Worm (Caenorhabditis elegans) whole organism, L1 larva: Measurements from ENCODE around the gene C31E10.5.

Experiments used
- C16A3.4 ChIP-seq: fragments of 150-350 bp; optimal IDR thresholded peaks from 2 replicates; lab custom pipeline; 2014; ENCODE audit warnings: missing biosample characterization, missing genetic modification characterization
- C34B4.2 ChIP-seq: sonication (generic microtip); optimal IDR thresholded peaks from 2 replicates; lab custom pipeline; 2017; ENCODE audit warnings: mild to moderate bottlenecking, missing genetic modification characterization, missing compliant biosample characterization
- Y116A8C.19 ChIP-seq: sonication (generic microtip); optimal IDR thresholded peaks from 2 replicates; lab custom pipeline; 2016; ENCODE audit warnings: missing compliant biosample characterization, missing genetic modification characterization, borderline replicate concordance
- ama-1 ChIP-seq: fragments of 150-350 bp; optimal IDR thresholded peaks from 2 replicates; lab custom pipeline; 2014
- blmp-1 ChIP-seq: fragments of 150-350 bp; optimal IDR thresholded peaks from 2 replicates; lab custom pipeline; 2014; ENCODE audit warnings: missing biosample characterization, missing genetic modification characterization
- ceh-90 ChIP-seq: sonication (generic microtip); optimal IDR thresholded peaks from 2 replicates; lab custom pipeline; 2016; ENCODE audit warnings: missing genetic modification characterization, missing compliant biosample characterization
- ces-1 ChIP-seq: fragments of 150-350 bp; optimal IDR thresholded peaks from 2 replicates; lab custom pipeline; 2014; ENCODE audit warnings: missing biosample characterization, missing genetic modification reagents, missing genetic modification characterization
- efl-1 ChIP-seq, 4 experiments: fragments of 150-350 bp; optimal IDR thresholded peaks in 3 of 4; peaks in 1 of 4; 1 replicate in 1 of 4; 2 replicates in 3 of 4; lab custom pipeline; 2014; ENCODE audit warnings: missing biosample characterization in 2 of 4, missing genetic modification characterization in 2 of 4, missing genetic modification reagents in 2 of 4
- egl-27 ChIP-seq, 2 experiments: fragments of 150-350 bp in 1 of 2; sonication (generic microtip); optimal IDR thresholded peaks; 3 replicates each; lab custom pipeline; 2017 to 2018; ENCODE audit warnings: missing biosample characterization in 2 of 2, missing genetic modification characterization in 2 of 2, missing genetic modification reagents in 2 of 2
- elt-2 ChIP-seq: sonication (generic microtip); optimal IDR thresholded peaks from 2 replicates; lab custom pipeline; 2016; ENCODE audit warnings: missing genetic modification characterization, mild to moderate bottlenecking, inconsistent platforms, missing compliant biosample characterization, missing genetic modification reagents
- elt-3 ChIP-seq, 6 experiments: fragments of 150-350 bp in 1 of 6; sonication (generic microtip); optimal IDR thresholded peaks; 2 replicates each; lab custom pipeline; 2017 to 2018; ENCODE audit warnings: missing biosample characterization in 6 of 6, missing genetic modification characterization in 6 of 6, inconsistent platforms in 1 of 6
- ets-5 ChIP-seq: fragments of 200-800 bp; sonication (Bioruptor generic); IDR thresholded peaks from 2 replicates; pipeline ENCODE4 v1.3.6; 2022; ENCODE audit warnings: missing genetic modification characterization, missing compliant biosample characterization
- hlh-17 ChIP-seq: fragments of 200-800 bp; sonication (Bioruptor generic); optimal IDR thresholded peaks from 2 replicates; lab custom pipeline; 2018; ENCODE audit warnings: missing genetic modification characterization, mild to moderate bottlenecking, missing compliant biosample characterization, moderate library complexity, borderline replicate concordance
- hlh-4 ChIP-seq: sonication (generic microtip); optimal IDR thresholded peaks from 2 replicates; lab custom pipeline; 2016; ENCODE audit warnings: mild to moderate bottlenecking, missing genetic modification characterization, missing compliant biosample characterization
- hpl-2 ChIP-seq: fragments of 150-350 bp; optimal IDR thresholded peaks from 2 replicates; lab custom pipeline; 2014; ENCODE audit warnings: missing biosample characterization, missing genetic modification reagents, missing genetic modification characterization
- irx-1 ChIP-seq: sonication (generic microtip); optimal IDR thresholded peaks from 2 replicates; lab custom pipeline; 2016; ENCODE audit warnings: missing genetic modification characterization, missing compliant biosample characterization
- isw-1 ChIP-seq: fragments of 200-800 bp; sonication (Bioruptor generic); IDR thresholded peaks from 2 replicates; pipeline ENCODE4 v1.3.6; 2022; ENCODE audit warnings: missing genetic modification characterization, missing compliant biosample characterization
- jun-1 ChIP-seq: fragments of 150-350 bp; optimal IDR thresholded peaks from 2 replicates; lab custom pipeline; 2014; ENCODE audit warnings: missing biosample characterization, missing genetic modification reagents, missing genetic modification characterization
- lin-13 ChIP-seq: fragments of 150-350 bp; optimal IDR thresholded peaks from 2 replicates; lab custom pipeline; 2014; ENCODE audit warnings: missing biosample characterization, missing genetic modification reagents, missing genetic modification characterization
- lin-14 ChIP-seq: fragments of 200-800 bp; sonication (Bioruptor generic); optimal IDR thresholded peaks from 2 replicates; lab custom pipeline; 2018; ENCODE audit warnings: mild to moderate bottlenecking, missing genetic modification characterization, moderate library complexity, missing compliant biosample characterization
- lin-35 ChIP-seq, 2 experiments: fragments of 150-350 bp; optimal IDR thresholded peaks; 2 replicates each; lab custom pipeline; 2014; ENCODE audit warnings: missing biosample characterization in 2 of 2, missing genetic modification characterization in 2 of 2, missing genetic modification reagents in 2 of 2
- mdl-1 ChIP-seq, 2 experiments: fragments of 150-350 bp; optimal IDR thresholded peaks; 2 replicates each; lab custom pipeline; 2014 to 2017; ENCODE audit warnings: missing biosample characterization in 2 of 2, missing genetic modification characterization in 2 of 2, inconsistent platforms in 1 of 2
- nhr-19 ChIP-seq: fragments of 200-800 bp; sonication (Bioruptor generic); conservative IDR thresholded peaks from 2 replicates; pipeline ENCODE4 v1.3.6; 2022; ENCODE audit warnings: missing genetic modification characterization, missing compliant biosample characterization
- nhr-20 ChIP-seq: sonication (generic microtip); optimal IDR thresholded peaks from 2 replicates; lab custom pipeline; 2016; ENCODE audit warnings: mild to moderate bottlenecking, missing genetic modification characterization, missing compliant biosample characterization
- nhr-28 ChIP-seq: fragments of 150-350 bp; optimal IDR thresholded peaks from 2 replicates; lab custom pipeline; 2014; ENCODE audit warnings: missing biosample characterization, missing genetic modification characterization
- nhr-47 ChIP-seq: sonication (generic microtip); optimal IDR thresholded peaks from 2 replicates; lab custom pipeline; 2016; ENCODE audit warnings: mild to moderate bottlenecking, missing genetic modification characterization, moderate library complexity, missing compliant biosample characterization
- nhr-76 ChIP-seq: sonication (generic microtip); optimal IDR thresholded peaks from 2 replicates; lab custom pipeline; 2017; ENCODE audit warnings: missing biosample characterization, missing genetic modification characterization
- nhr-77 ChIP-seq: fragments of 150-350 bp; optimal IDR thresholded peaks from 2 replicates; lab custom pipeline; 2014; ENCODE audit warnings: missing biosample characterization, missing genetic modification characterization
- nhr-90 ChIP-seq: sonication (generic microtip); optimal IDR thresholded peaks from 2 replicates; lab custom pipeline; 2016; ENCODE audit warnings: mild to moderate bottlenecking, missing genetic modification characterization, missing compliant biosample characterization; ENCODE audit not compliant: poor library complexity
- rnt-1 ChIP-seq: sonication (generic microtip); optimal IDR thresholded peaks from 2 replicates; lab custom pipeline; 2016; ENCODE audit warnings: mild to moderate bottlenecking, missing genetic modification characterization, moderate library complexity, missing compliant biosample characterization
- snpc-4 ChIP-seq: fragments of 150-350 bp; optimal IDR thresholded peaks from 2 replicates; lab custom pipeline; 2014; ENCODE audit warnings: missing biosample characterization, missing genetic modification characterization
- snu-23 ChIP-seq: sonication (generic microtip); optimal IDR thresholded peaks from 2 replicates; lab custom pipeline; 2016; ENCODE audit warnings: missing genetic modification characterization, missing compliant biosample characterization
- sox-4 ChIP-seq: sonication (generic microtip); optimal IDR thresholded peaks from 2 replicates; lab custom pipeline; 2016; ENCODE audit warnings: missing genetic modification characterization, missing compliant biosample characterization
- sptf-1 ChIP-seq: fragments of 150-350 bp; optimal IDR thresholded peaks from 2 replicates; lab custom pipeline; 2014; ENCODE audit warnings: missing biosample characterization, missing genetic modification characterization
- tbx-2 ChIP-seq: sonication (generic microtip); optimal IDR thresholded peaks from 2 replicates; lab custom pipeline; 2016; ENCODE audit warnings: missing genetic modification characterization, missing compliant biosample characterization
- unc-62 ChIP-seq: fragments of 150-350 bp; optimal IDR thresholded peaks from 2 replicates; lab custom pipeline; 2014; ENCODE audit warnings: missing biosample characterization, missing genetic modification reagents, missing genetic modification characterization
- unc-86 ChIP-seq: sonication (generic microtip); optimal IDR thresholded peaks from 2 replicates; lab custom pipeline; 2016; ENCODE audit warnings: missing genetic modification characterization, missing compliant biosample characterization
- xbp-1 ChIP-seq: sonication (generic microtip); optimal IDR thresholded peaks from 2 replicates; lab custom pipeline; 2016; ENCODE audit warnings: missing genetic modification characterization, missing compliant biosample characterization
- zag-1 ChIP-seq: fragments of 150-350 bp; optimal IDR thresholded peaks from 2 replicates; lab custom pipeline; 2014; ENCODE audit warnings: missing biosample characterization, missing genetic modification characterization
- ztf-4 ChIP-seq: fragments of 150-350 bp; optimal IDR thresholded peaks from 2 replicates; lab custom pipeline; 2014; ENCODE audit warnings: missing biosample characterization, missing genetic modification characterization

Gene C31E10.5

ce11 chrX:14029392-14029791, 33.8 kb upstream of the C31E10.5 start (continued):
- no peak for TF ChIP-seq Y116A8C.19 (tag; lab: Kevin White, UChicago)
- no peak for TF ChIP-seq snpc-4 (tag; lab: Kevin White, UChicago)
- TF ChIP-seq lin-35 (GFP tag; optimal IDR thresholded peaks at IDR 0.05; lab: Kevin White, UChicago), result no peak
- TF ChIP-seq nhr-76 (tag; lab: Kevin White, UChicago), result no peak
- TF ChIP-seq ztf-4 (tag; lab: Kevin White, UChicago), result no peak
- TF ChIP-seq, all 84 proteins: peak for 0

- TF ChIP-seq nhr-28 (no peak), unc-86 (tag; lab: Kevin White, UChicago) (no peak), snpc-4 (tag; lab: Kevin White, UChicago) (no peak), unc-62 (no peak), sox-4 (no peak), nhr-47 (tag; lab: Kevin White, UChicago) (no peak), mdl-1 (tag; optimal IDR thresholded peaks at IDR 0.05; lab: Kevin White, UChicago) (no peak), snu-23 (GFP tag; lab: Kevin White, UChicago) (peak; percentile 3), isw-1 (GFP tag; lab: Robert Waterston, UW) (no peak), nhr-90 (tag; lab: Kevin White, UChicago) (no peak), hlh-4 (tag; lab: Kevin White, UChicago) (no peak), efl-1 (optimal IDR thresholded peaks at IDR 0.05; lab: Kevin White, UChicago) (no peak), efl-1 (GFP tag; optimal IDR thresholded peaks at IDR 0.05 in 1 of 2; lab: Kevin White, UChicago) (peak in 1 of 2 experiments; percentile 66), blmp-1 (tag; lab: Kevin White, UChicago) (no peak), xbp-1 (tag; lab: Kevin White, UChicago) (no peak), rnt-1 (no peak), elt-3 (tag; optimal IDR thresholded peaks at IDR 0.05; lab: Kevin White, UChicago) (no peak), lin-13 (GFP tag; lab: Kevin White, UChicago) (no peak), irx-1 (tag; lab: Kevin White, UChicago) (no peak), lin-14 (GFP tag; lab: Kevin White, UChicago) (peak; percentile 15)
These were observed 32.9 kb upstream of the C31E10.5 start for ce11 chrX:14028492-14028891.

- TF ChIP-seq nhr-19 (GFP tag; lab: Robert Waterston, UW) (no peak), ets-5 (GFP tag; lab: Robert Waterston, UW) (no peak), C16A3.4 (tag; lab: Kevin White, UChicago) (no peak), jun-1 (tag; lab: Kevin White, UChicago) (no peak), hlh-17 (GFP tag; lab: Kevin White, UChicago) (no peak), tbx-2 (no peak), ama-1 (lab: Kevin White, UChicago) (no peak), hpl-2 (no peak), nhr-77 (no peak), sptf-1 (tag; lab: Kevin White, UChicago) (no peak), egl-27 (tag; optimal IDR thresholded peaks at IDR 0.05; lab: Kevin White, UChicago) (no peak), ces-1 (GFP tag; lab: Kevin White, UChicago) (no peak), hlh-4 (tag; lab: Kevin White, UChicago) (no peak), ceh-90 (tag; lab: Kevin White, UChicago) (no peak), Y116A8C.19 (tag; lab: Kevin White, UChicago) (no peak), zag-1 (tag; lab: Kevin White, UChicago) (no peak), nhr-20 (tag; lab: Kevin White, UChicago) (no peak), elt-2 (tag; lab: Kevin White, UChicago) (no peak), C34B4.2 (tag; lab: Kevin White, UChicago) (no peak)
These were observed 31.3 kb upstream of the C31E10.5 start for ce11 chrX:14026893-14027292.
